Worm (Caenorhabditis elegans) whole organism, L2 larva: Measurements from ENCODE around the gene ZK863.8.

ENCODE experiments used
- F13H6.1 ChIP-seq: sonication (generic microtip); optimal IDR thresholded peaks from 2 replicates; lab custom pipeline; 2016; ENCODE audit warnings: missing genetic modification characterization, missing compliant biosample characterization
- Y55F3AM.14 ChIP-seq: fragments of 200-800 bp; sonication (Bioruptor generic); optimal IDR thresholded peaks from 2 replicates; lab custom pipeline; 2018; ENCODE audit warnings: mild to moderate bottlenecking, missing genetic modification characterization, missing compliant biosample characterization
- ZK546.5 ChIP-seq: sonication (generic microtip); optimal IDR thresholded peaks from 2 replicates; lab custom pipeline; 2017; ENCODE audit warnings: missing biosample characterization, missing genetic modification characterization
- aly-2 ChIP-seq: fragments of 150-350 bp; optimal IDR thresholded peaks from 2 replicates; lab custom pipeline; 2014; ENCODE audit warnings: missing biosample characterization, missing genetic modification characterization
- ama-1 ChIP-seq: fragments of 150-350 bp; optimal IDR thresholded peaks from 2 replicates; lab custom pipeline; 2018; ENCODE audit warnings: inconsistent platforms
- ceh-82 ChIP-seq: fragments of 150-350 bp; optimal IDR thresholded peaks from 2 replicates; lab custom pipeline; 2014; ENCODE audit warnings: missing biosample characterization, missing genetic modification characterization
- elt-1 ChIP-seq: fragments of 150-350 bp; optimal IDR thresholded peaks from 2 replicates; lab custom pipeline; 2014; ENCODE audit warnings: missing biosample characterization, missing genetic modification characterization
- elt-3 ChIP-seq: sonication (generic microtip); optimal IDR thresholded peaks from 2 replicates; lab custom pipeline; 2017; ENCODE audit warnings: missing biosample characterization, missing genetic modification characterization
- fos-1 ChIP-seq: fragments of 150-350 bp; optimal IDR thresholded peaks from 2 replicates; lab custom pipeline; 2014; ENCODE audit warnings: missing biosample characterization, missing genetic modification characterization
- gmeb-1 ChIP-seq: fragments of 150-350 bp; optimal IDR thresholded peaks from 2 replicates; lab custom pipeline; 2014; ENCODE audit warnings: missing biosample characterization, missing genetic modification characterization
- lin-13 ChIP-seq: fragments of 150-350 bp; optimal IDR thresholded peaks from 2 replicates; lab custom pipeline; 2014; ENCODE audit warnings: missing biosample characterization, missing genetic modification reagents, missing genetic modification characterization
- lin-39 ChIP-seq: fragments of 150-350 bp; optimal IDR thresholded peaks from 2 replicates; lab custom pipeline; 2014; ENCODE audit warnings: missing biosample characterization, missing genetic modification reagents, missing genetic modification characterization
- mbf-1 ChIP-seq: sonication (generic microtip); optimal IDR thresholded peaks from 2 replicates; lab custom pipeline; 2017; ENCODE audit warnings: missing biosample characterization, missing genetic modification characterization
- mdl-1 ChIP-seq, 2 experiments: fragments of 150-350 bp in 1 of 2; sonication (generic microtip) in 1 of 2; optimal IDR thresholded peaks; 2 replicates each; lab custom pipeline; 2017; ENCODE audit warnings: missing biosample characterization in 2 of 2, missing genetic modification characterization in 2 of 2
- nhr-10 ChIP-seq: sonication (generic microtip); optimal IDR thresholded peaks from 2 replicates; lab custom pipeline; 2017; ENCODE audit warnings: missing biosample characterization, missing genetic modification characterization
- nhr-11 ChIP-seq: fragments of 150-350 bp; optimal IDR thresholded peaks from 2 replicates; lab custom pipeline; 2014; ENCODE audit warnings: missing biosample characterization, missing genetic modification characterization
- nhr-12 ChIP-seq: fragments of 150-350 bp; optimal IDR thresholded peaks from 2 replicates; lab custom pipeline; 2014; ENCODE audit warnings: missing biosample characterization, missing genetic modification characterization
- nhr-129 ChIP-seq: fragments of 150-350 bp; optimal IDR thresholded peaks from 2 replicates; lab custom pipeline; 2014; ENCODE audit warnings: missing biosample characterization, missing genetic modification characterization
- nhr-23 ChIP-seq: fragments of 150-350 bp; optimal IDR thresholded peaks from 2 replicates; lab custom pipeline; 2014; ENCODE audit warnings: missing biosample characterization, missing genetic modification reagents, missing genetic modification characterization
- nhr-237 ChIP-seq: fragments of 150-350 bp; optimal IDR thresholded peaks from 2 replicates; lab custom pipeline; 2014; ENCODE audit warnings: missing biosample characterization, missing genetic modification characterization
- nhr-25 ChIP-seq: fragments of 150-350 bp; sonication (generic microtip); optimal IDR thresholded peaks from 3 replicates; lab custom pipeline; 2014; ENCODE audit warnings: missing biosample characterization, missing genetic modification characterization
- nhr-6 ChIP-seq: fragments of 150-350 bp; optimal IDR thresholded peaks from 2 replicates; lab custom pipeline; 2014; ENCODE audit warnings: missing biosample characterization, missing genetic modification characterization
- nhr-77 ChIP-seq: fragments of 150-350 bp; optimal IDR thresholded peaks from 2 replicates; lab custom pipeline; 2014; ENCODE audit warnings: missing biosample characterization, missing genetic modification characterization
- skn-1 ChIP-seq: sonication (generic microtip); optimal IDR thresholded peaks from 2 replicates; lab custom pipeline; 2017; ENCODE audit warnings: missing biosample characterization, missing genetic modification characterization
- snpc-4 ChIP-seq: fragments of 150-350 bp; optimal IDR thresholded peaks from 2 replicates; lab custom pipeline; 2014; ENCODE audit warnings: missing biosample characterization, missing genetic modification characterization
- unc-39 ChIP-seq: fragments of 150-350 bp; optimal IDR thresholded peaks from 2 replicates; lab custom pipeline; 2014; ENCODE audit warnings: missing biosample characterization, missing genetic modification characterization
- unc-55 ChIP-seq: fragments of 150-350 bp; sonication (generic microtip); optimal IDR thresholded peaks from 3 replicates; lab custom pipeline; 2014; ENCODE audit warnings: missing biosample characterization, missing genetic modification reagents, missing genetic modification characterization
- unc-62 ChIP-seq: fragments of 150-350 bp; optimal IDR thresholded peaks from 2 replicates; lab custom pipeline; 2014; ENCODE audit warnings: missing biosample characterization, missing genetic modification reagents, missing genetic modification characterization
- zag-1 ChIP-seq: fragments of 150-350 bp; optimal IDR thresholded peaks from 2 replicates; lab custom pipeline; 2014; ENCODE audit warnings: missing biosample characterization, missing genetic modification characterization
- ztf-1 ChIP-seq: fragments of 200-800 bp; sonication (Bioruptor generic); conservative IDR thresholded peaks from 2 replicates; pipeline ENCODE4 v1.3.6; 2022; ENCODE audit warnings: missing genetic modification characterization, missing compliant biosample characterization
- ztf-11 ChIP-seq: sonication (generic microtip); optimal IDR thresholded peaks from 2 replicates; lab custom pipeline; 2017; ENCODE audit warnings: missing biosample characterization, missing genetic modification characterization
- ztf-4 ChIP-seq: fragments of 150-350 bp; optimal IDR thresholded peaks from 2 replicates; lab custom pipeline; 2014; ENCODE audit warnings: missing biosample characterization, missing genetic modification characterization

The ZK863.8 gene

DNA sequence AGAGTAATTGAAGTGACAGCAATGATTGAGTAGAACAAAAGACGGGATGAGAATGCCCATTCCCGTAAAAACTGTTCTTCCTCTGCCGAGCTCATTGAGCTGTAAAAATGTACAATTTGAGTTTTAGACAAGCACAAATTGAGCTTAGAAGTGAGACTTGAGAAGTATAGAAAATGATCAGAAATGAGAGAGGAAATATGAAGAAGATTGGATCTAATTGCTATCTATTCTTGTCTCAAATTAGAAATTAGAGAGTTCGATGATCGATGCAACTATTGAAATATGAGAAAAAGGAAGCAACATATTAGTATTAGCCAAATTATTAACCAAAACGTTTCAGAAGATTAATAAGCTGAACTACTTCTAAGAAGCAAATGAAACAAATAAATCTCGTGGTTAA, 17.2 kb downstream of the ZK863.8 start, which contains the start of gene ZK863.1:
ZK863.1 (minus strand) TSS at position 101 of the 400 bp plus-strand sequence.
- TF ChIP-seq lin-13 (no peak), unc-39 (tag; lab: Kevin White, UChicago) (no peak), nhr-23 (no peak), elt-1 (tag; lab: Kevin White, UChicago) (no peak), Y55F3AM.14 (GFP tag; lab: Kevin White, UChicago) (no peak), zag-1 (tag; lab: Kevin White, UChicago) (no peak), ztf-4 (tag; lab: Kevin White, UChicago) (no peak), ztf-1 (GFP tag; lab: Robert Waterston, UW) (no peak), ama-1 (lab: Kevin White, UChicago) (no peak)

DNA sequence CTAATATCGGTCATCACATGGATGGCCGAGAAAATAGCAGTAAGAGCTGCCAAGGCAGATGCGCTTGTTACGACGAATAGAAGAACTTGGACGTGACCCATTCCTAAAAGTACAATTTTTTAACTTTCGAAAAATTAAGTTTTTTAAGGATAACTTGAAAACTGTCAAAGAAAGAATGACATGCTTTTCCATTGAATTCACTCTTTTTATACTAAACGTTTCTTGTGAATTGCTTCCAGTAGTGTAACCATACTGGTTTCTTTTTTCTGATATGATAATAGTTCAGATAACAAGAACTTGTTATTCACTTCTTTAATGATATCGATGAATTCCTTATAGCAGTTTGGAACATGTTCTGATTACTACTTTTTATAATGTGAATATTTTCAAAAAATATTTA, 19.7 kb downstream of the ZK863.8 start, which contains the start of gene col-37:
col-37 (minus strand) TSS at position 101 of the 400 bp plus-strand sequence.
- peak; percentile 18 for TF ChIP-seq unc-55 (GFP tag; lab: Kevin White, UChicago)
- TF ChIP-seq zag-1 (tag; lab: Kevin White, UChicago), result no peak
- TF ChIP-seq, all 48 proteins: peak for 1

DNA sequence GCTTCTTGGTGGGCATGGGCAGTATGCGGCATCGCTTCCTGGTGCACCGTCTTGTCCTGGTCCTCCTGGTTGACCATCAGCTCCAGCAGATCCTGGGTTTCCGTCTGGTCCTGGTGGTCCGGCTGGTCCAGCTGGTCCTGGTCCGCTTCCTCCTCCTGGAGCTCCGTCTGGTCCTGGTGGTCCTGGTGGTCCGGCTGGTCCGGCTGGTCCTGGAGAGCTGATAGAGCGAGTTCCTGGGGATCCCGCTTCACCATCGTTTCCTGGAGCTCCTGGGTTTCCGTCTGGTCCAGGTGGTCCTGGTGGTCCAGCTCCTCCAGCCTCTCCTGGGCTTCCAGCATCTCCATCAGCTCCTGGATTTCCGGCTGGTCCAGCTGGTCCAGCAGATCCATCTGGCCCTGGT, 20.3 kb downstream of the ZK863.8 start:
- no peak for TF ChIP-seq nhr-129 (tag; lab: Kevin White, UChicago)
- no peak for TF ChIP-seq nhr-11 (tag; lab: Kevin White, UChicago)
- no peak for TF ChIP-seq elt-3 (tag; lab: Kevin White, UChicago)
- TF ChIP-seq ztf-11 (tag; lab: Kevin White, UChicago), result no peak
- TF ChIP-seq nhr-10 (tag; lab: Kevin White, UChicago), result no peak
- no peak for TF ChIP-seq elt-1 (tag; lab: Kevin White, UChicago)
- no peak for TF ChIP-seq aly-2 (tag; lab: Kevin White, UChicago)
- TF ChIP-seq ceh-82 (tag; lab: Kevin White, UChicago), result no peak
- no peak for TF ChIP-seq F13H6.1 (tag; lab: Kevin White, UChicago)
- TF ChIP-seq unc-62 (GFP tag; lab: Kevin White, UChicago), result no peak
- no peak for TF ChIP-seq snpc-4
- TF ChIP-seq fos-1, result no peak
- TF ChIP-seq ZK546.5 (tag; lab: Kevin White, UChicago), result no peak
- TF ChIP-seq nhr-25 (tag; lab: Kevin White, UChicago), result no peak
- no peak for TF ChIP-seq zag-1 (tag; lab: Kevin White, UChicago)
- no peak for TF ChIP-seq unc-55 (GFP tag; lab: Kevin White, UChicago)
- TF ChIP-seq gmeb-1 (tag; lab: Kevin White, UChicago), result no peak

DNA sequence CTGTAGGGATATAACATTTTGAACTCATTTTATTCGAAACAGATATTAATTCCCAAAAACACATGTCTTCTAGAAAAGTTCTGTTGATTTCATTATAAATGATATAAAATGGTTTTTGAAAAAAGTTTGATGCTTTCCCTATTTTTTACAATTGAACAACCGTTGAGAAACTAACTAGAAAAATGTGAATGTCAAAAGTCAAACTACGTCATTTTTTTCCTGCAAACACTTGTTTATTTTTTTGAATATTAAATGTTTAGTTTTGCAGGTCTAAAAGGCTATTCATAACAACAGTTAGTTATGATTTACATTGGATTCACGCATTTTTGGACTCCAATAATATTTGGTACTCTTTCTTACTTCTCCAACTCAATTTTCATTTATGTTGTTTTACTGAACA, 24.4 kb downstream of the ZK863.8 start, which contains the start of gene srj-4:
srj-4 (plus strand) TSS at position 301 of the 400 bp plus-strand sequence.
- TF ChIP-seq elt-3 (tag; lab: Kevin White, UChicago) (no peak), nhr-129 (tag; lab: Kevin White, UChicago) (no peak), nhr-23 (no peak), skn-1 (tag; lab: Kevin White, UChicago) (no peak), ama-1 (lab: Kevin White, UChicago) (no peak), mbf-1 (tag; lab: Kevin White, UChicago) (no peak), lin-13 (no peak), elt-1 (tag; lab: Kevin White, UChicago) (no peak), ztf-1 (GFP tag; lab: Robert Waterston, UW) (no peak), snpc-4 (no peak), fos-1 (no peak), unc-55 (GFP tag; lab: Kevin White, UChicago) (no peak), mdl-1 (tag; optimal IDR thresholded peaks at IDR 0.05; lab: Kevin White, UChicago) (no peak), lin-39 (tag; lab: Kevin White, UChicago) (no peak), ZK546.5 (tag; lab: Kevin White, UChicago) (no peak), nhr-25 (tag; lab: Kevin White, UChicago) (no peak), nhr-77 (tag; lab: Kevin White, UChicago) (no peak), nhr-6 (tag; lab: Kevin White, UChicago) (no peak), aly-2 (tag; lab: Kevin White, UChicago) (no peak)

DNA sequence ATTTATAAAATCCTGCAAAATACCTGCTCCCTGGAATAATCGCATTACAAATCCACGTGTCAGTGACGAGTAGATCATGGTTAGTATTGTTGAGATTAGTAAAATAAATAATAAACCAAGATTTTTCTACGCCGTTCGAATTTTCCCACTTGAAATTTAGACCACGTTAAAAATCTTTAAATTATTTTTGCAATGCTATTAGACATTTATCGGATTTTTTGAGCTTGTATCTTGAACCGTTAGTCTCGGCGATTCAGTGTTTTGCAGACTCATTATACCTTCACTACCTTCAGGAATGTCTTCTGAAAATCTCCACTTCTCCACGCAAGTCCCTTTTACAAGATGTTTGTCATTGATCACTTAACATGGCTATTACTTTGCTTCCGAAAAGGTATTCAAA, 25.1 kb downstream of the ZK863.8 start, which contains the start of gene C27A7.5:
C27A7.5 (minus strand) TSS at position 101 of the 400 bp plus-strand sequence.
- TF ChIP-seq nhr-10 (tag; lab: Kevin White, UChicago), result no peak
- TF ChIP-seq nhr-11 (tag; lab: Kevin White, UChicago), result no peak
- no peak for TF ChIP-seq nhr-237
- no peak for TF ChIP-seq nhr-12 (tag; lab: Kevin White, UChicago)
